Fruit fly (Drosophila melanogaster): ENCODE data around the gene emc.

emc gene

dm6 chr3L:765515-766292 lies 16.5 kb downstream of the emc start (continued):
- TF ChIP-seq Myb (GFP tag; optimal IDR thresholded peaks at IDR 0.05) (peak; percentile 1), fd3F (GFP tag; optimal IDR thresholded peaks at IDR 0.05) (no peak), CG12219 (GFP tag; optimal IDR thresholded peaks at IDR 0.05) (no peak), CG4404 (GFP tag; IDR thresholded peaks at IDR 0.05) (no peak), trem (tag; optimal IDR thresholded peaks at IDR 0.05) (no peak), CG7786 (GFP tag; optimal IDR thresholded peaks at IDR 0.05) (no peak), Sox102F (GFP tag; optimal IDR thresholded peaks at IDR 0.05) (peak; percentile 26), CG10321 (GFP tag; IDR thresholded peaks at IDR 0.05) (no peak), lbe (GFP tag; optimal IDR thresholded peaks at IDR 0.05) (peak; percentile 47), CG9817 (tag; optimal IDR thresholded peaks at IDR 0.05) (peak; percentile 11), Atf-2 (GFP tag; optimal IDR thresholded peaks at IDR 0.05) (no peak), Rx (GFP tag; IDR thresholded peaks at IDR 0.05) (no peak), CG10543 (GFP tag; optimal IDR thresholded peaks at IDR 0.05) (no peak), gro (GFP tag; optimal IDR thresholded peaks at IDR 0.05) (peak; percentile 14), Vsx1 (GFP tag; optimal IDR thresholded peaks at IDR 0.05) (no peak), CG12155 (GFP tag; optimal IDR thresholded peaks at IDR 0.05) (peak; percentile 17), CG17361 (GFP tag; IDR thresholded peaks at IDR 0.05) (no peak), CG5953 (GFP tag; IDR thresholded peaks at IDR 0.05) (no peak), luna (GFP tag; optimal IDR thresholded peaks at IDR 0.05) (no peak), CG11504 (tag; optimal IDR thresholded peaks at IDR 0.05) (peak; percentile 42), Elba2 (GFP tag; optimal IDR thresholded peaks at IDR 0.05) (no peak), eyg (GFP tag; optimal IDR thresholded peaks at IDR 0.05) (no peak), schlank (tag; optimal IDR thresholded peaks at IDR 0.05) (no peak), CG8388 (GFP tag; optimal IDR thresholded peaks at IDR 0.05) (peak; percentile 35), CG17359 (tag; optimal IDR thresholded peaks at IDR 0.05) (peak; percentile 14), CG11695 (GFP tag; IDR thresholded peaks at IDR 0.05) (0 out of 3 replicates have a peak, but pooled peaks have one; percentile 30), grau (tag; optimal IDR thresholded peaks at IDR 0.05) (peak; percentile 1), Optix (GFP tag; IDR thresholded peaks at IDR 0.05) (peak; percentile 47; the same call in 1 of the 3 replicates), Side (GFP tag; optimal IDR thresholded peaks at IDR 0.05) (no peak), ase (GFP tag; IDR thresholded peaks at IDR 0.05) (no peak), abd-A (tag; optimal IDR thresholded peaks at IDR 0.05) (no peak), Hr51 (GFP tag; optimal IDR thresholded peaks at IDR 0.05) (peak in 1 of 2 experiments; percentile 42), ash1 (GFP tag; optimal IDR thresholded peaks at IDR 0.05) (no peak), Antp (GFP tag; optimal IDR thresholded peaks at IDR 0.05) (no peak), tll (GFP tag; optimal IDR thresholded peaks at IDR 0.05) (no peak), Adf1 (GFP tag; IDR thresholded peaks at IDR 0.05) (no peak), sc (optimal IDR thresholded peaks at IDR 0.05) (no peak), sc (GFP tag; optimal IDR thresholded peaks at IDR 0.05) (peak; percentile 38), CG17612 (GFP tag; IDR thresholded peaks at IDR 0.05) (no peak), h (optimal IDR thresholded peaks at IDR 0.05) (no peak), gem (tag; optimal IDR thresholded peaks at IDR 0.05) (peak; percentile 41), Fer1 (GFP tag; optimal IDR thresholded peaks at IDR 0.05) (no peak), sens (GFP tag) (peak; percentile 82), Rfx (GFP tag; IDR thresholded peaks at IDR 0.05) (peak; percentile 20; the same call in 1 of the 2 replicates), CG16779 (GFP tag; IDR thresholded peaks at IDR 0.05) (no peak), CG10274 (GFP tag; optimal IDR thresholded peaks at IDR 0.05) (peak; percentile 36), CG9609 (GFP tag; optimal IDR thresholded peaks at IDR 0.05) (no peak), CG14014 (GFP tag; IDR thresholded peaks at IDR 0.05) (no peak), HmgZ (tag; optimal IDR thresholded peaks at IDR 0.05) (no peak), wek (GFP tag; optimal IDR thresholded peaks at IDR 0.05) (no peak), CHES-1-like (GFP tag; optimal IDR thresholded peaks at IDR 0.05) (no peak)
